Fruit fly (Drosophila melanogaster) whole organism, larva: Measurements from ENCODE around the gene tHMG2.

Experiments
- noc ChIP-seq: fragments of 200-800 bp; sonication (Bioruptor generic); optimal IDR thresholded peaks from 3 replicates; lab custom pipeline; 2019; ENCODE audit warnings: missing biosample characterization, mild to moderate bottlenecking, missing genetic modification characterization, moderate library complexity

The tHMG2 gene

dm6 chr3R:22540686-22541085 is 47.9 kb downstream of the tHMG2 start:
- TF ChIP-seq noc (tag; lab: Kevin White, UChicago): no peak

- TF ChIP-seq noc (tag; lab: Kevin White, UChicago): peak; percentile 48
Measured at dm6 chr3R:22542773-22543411, 50.1 kb downstream of the tHMG2 start.
